Fruit fly (Drosophila melanogaster) whole organism, embryonic: ENCODE data around the gene sdk.

Source experiments
- B-H2 ChIP-seq: fragments of 200-800 bp; sonication (Bioruptor generic); optimal IDR thresholded peaks from 2 replicates; lab custom pipeline; 2018; ENCODE audit warnings: missing biosample characterization, mild to moderate bottlenecking, missing genetic modification characterization
- CG10209 ChIP-seq: fragments of 200-800 bp; sonication (Bioruptor generic); optimal IDR thresholded peaks from 3 replicates; lab custom pipeline; 2017; ENCODE audit warnings: missing biosample characterization, mild to moderate bottlenecking, missing genetic modification characterization, missing genetic modification reagents
- CG10565 ChIP-seq: fragments of 200-800 bp; sonication (Bioruptor generic); optimal IDR thresholded peaks from 3 replicates; lab custom pipeline; 2016; ENCODE audit warnings: missing biosample characterization, mild to moderate bottlenecking, missing genetic modification characterization
- CG11560 ChIP-seq: fragments of 200-800 bp; sonication (Bioruptor generic); IDR thresholded peaks from 3 replicates; pipeline ENCODE4 v1.3.6; 2022; ENCODE audit warnings: missing biosample characterization, missing genetic modification characterization
- CG12071 ChIP-seq: fragments of 200-800 bp; sonication (Bioruptor generic); optimal IDR thresholded peaks from 3 replicates; lab custom pipeline; 2018; ENCODE audit warnings: missing biosample characterization, mild to moderate bottlenecking, missing genetic modification characterization
- CG13894 ChIP-seq: fragments of 200-800 bp; sonication (Bioruptor generic); optimal IDR thresholded peaks from 3 replicates; lab custom pipeline; 2018; ENCODE audit warnings: missing biosample characterization, mild to moderate bottlenecking, missing genetic modification characterization, moderate library complexity
- CG14441 ChIP-seq: fragments of 200-800 bp; sonication (Bioruptor generic); IDR thresholded peaks from 2 replicates; pipeline ENCODE4 v1.3.6; 2022; ENCODE audit warnings: missing biosample characterization, missing genetic modification characterization
- CG14710 ChIP-seq: fragments of 200-800 bp; sonication (Bioruptor generic); optimal IDR thresholded peaks from 3 replicates; lab custom pipeline; 2019; ENCODE audit warnings: missing biosample characterization, mild to moderate bottlenecking, missing genetic modification characterization, moderate library complexity
- CG17829 ChIP-seq: fragments of 200-800 bp; optimal IDR thresholded peaks from 2 replicates; lab custom pipeline; 2019; ENCODE audit warnings: missing biosample characterization, mild to moderate bottlenecking, missing genetic modification characterization, moderate library complexity
- CG17912 ChIP-seq: fragments of 200-800 bp; sonication (Bioruptor generic); optimal IDR thresholded peaks from 2 replicates; lab custom pipeline; 2018; ENCODE audit warnings: missing biosample characterization, mild to moderate bottlenecking, missing genetic modification characterization
- CG18764 ChIP-seq: fragments of 200-800 bp; sonication (Bioruptor generic); optimal IDR thresholded peaks from 3 replicates; lab custom pipeline; 2016; ENCODE audit warnings: missing biosample characterization, missing genetic modification characterization
- CG2199 ChIP-seq: fragments of 200-800 bp; sonication (Bioruptor generic); IDR thresholded peaks from 3 replicates; pipeline ENCODE4 v1.3.6; 2022; ENCODE audit warnings: missing biosample characterization, missing genetic modification characterization
- CG2712 ChIP-seq: fragments of 200-800 bp; optimal IDR thresholded peaks from 3 replicates; lab custom pipeline; 2019; ENCODE audit warnings: missing biosample characterization, mild to moderate bottlenecking, missing genetic modification characterization, moderate library complexity
- CG31365 ChIP-seq: fragments of 200-800 bp; sonication (Bioruptor generic); optimal IDR thresholded peaks from 2 replicates; lab custom pipeline; 2018; ENCODE audit warnings: missing biosample characterization, mild to moderate bottlenecking, missing genetic modification characterization
- CG31388 ChIP-seq: fragments of 200-800 bp; sonication (Bioruptor generic); optimal IDR thresholded peaks from 2 replicates; lab custom pipeline; 2016; ENCODE audit warnings: missing biosample characterization, missing genetic modification characterization
- CG32767 ChIP-seq: fragments of 200-800 bp; sonication (Bioruptor generic); IDR thresholded peaks from 2 replicates; pipeline ENCODE4 v1.3.6; 2022; ENCODE audit warnings: missing biosample characterization, missing genetic modification characterization
- CG3407 ChIP-seq: fragments of 200-800 bp; sonication (Bioruptor generic); optimal IDR thresholded peaks from 2 replicates; lab custom pipeline; 2018; ENCODE audit warnings: missing biosample characterization, mild to moderate bottlenecking, missing genetic modification characterization
- CG34376 ChIP-seq: fragments of 200-800 bp; sonication (Bioruptor generic); optimal IDR thresholded peaks from 2 replicates; lab custom pipeline; 2018; ENCODE audit warnings: missing biosample characterization, mild to moderate bottlenecking, missing genetic modification characterization
- CG3995 ChIP-seq: fragments of 200-800 bp; sonication (Bioruptor generic); optimal IDR thresholded peaks from 3 replicates; lab custom pipeline; 2016; ENCODE audit warnings: missing biosample characterization, missing genetic modification characterization
- CG4707 ChIP-seq: fragments of 200-800 bp; sonication (Bioruptor generic); optimal IDR thresholded peaks from 2 replicates; lab custom pipeline; 2018; ENCODE audit warnings: missing biosample characterization, mild to moderate bottlenecking, missing genetic modification characterization, moderate library complexity
- CG4854 ChIP-seq: fragments of 200-800 bp; sonication (Bioruptor generic); optimal IDR thresholded peaks from 2 replicates; lab custom pipeline; 2016; ENCODE audit warnings: missing biosample characterization, missing genetic modification characterization, inconsistent platforms
- CG6854 ChIP-seq: fragments of 200-800 bp; sonication (Bioruptor generic); optimal IDR thresholded peaks from 3 replicates; lab custom pipeline; 2017; ENCODE audit warnings: missing biosample characterization, mild to moderate bottlenecking, missing genetic modification characterization
- CG8281 ChIP-seq: fragments of 200-800 bp; sonication (Bioruptor generic); optimal IDR thresholded peaks from 2 replicates; lab custom pipeline; 2018; ENCODE audit warnings: missing biosample characterization, mild to moderate bottlenecking, missing genetic modification characterization, moderate library complexity
- Dek ChIP-seq: fragments of 200-800 bp; sonication (Bioruptor generic); optimal IDR thresholded peaks from 3 replicates; lab custom pipeline; 2019; ENCODE audit warnings: missing biosample characterization, mild to moderate bottlenecking, missing genetic modification characterization, moderate library complexity
- Dp ChIP-seq: fragments of 200-800 bp; sonication (Bioruptor generic); optimal IDR thresholded peaks from 2 replicates; lab custom pipeline; 2018; ENCODE audit warnings: missing biosample characterization, mild to moderate bottlenecking, missing genetic modification characterization, moderate library complexity
- ERR ChIP-seq: fragments of 200-800 bp; sonication (Bioruptor generic); optimal IDR thresholded peaks from 2 replicates; lab custom pipeline; 2016; ENCODE audit warnings: missing biosample characterization, missing genetic modification characterization
- Fer1 ChIP-seq: fragments of 200-800 bp; sonication (Bioruptor generic); optimal IDR thresholded peaks from 2 replicates; lab custom pipeline; 2017; ENCODE audit warnings: missing biosample characterization, mild to moderate bottlenecking, missing genetic modification characterization
- Fer3 ChIP-seq: fragments of 200-800 bp; sonication (Bioruptor generic); optimal IDR thresholded peaks from 2 replicates; lab custom pipeline; 2018; ENCODE audit warnings: missing biosample characterization, mild to moderate bottlenecking, missing genetic modification characterization, moderate library complexity
- GATAe ChIP-seq: fragments of 200-800 bp; sonication (Bioruptor generic); conservative IDR thresholded peaks from 2 replicates; pipeline ENCODE4 v1.3.6; 2022; ENCODE audit warnings: missing biosample characterization, missing genetic modification characterization
- Hand ChIP-seq: fragments of 200-800 bp; sonication (Bioruptor generic); optimal IDR thresholded peaks from 2 replicates; lab custom pipeline; 2017; ENCODE audit warnings: mild to moderate bottlenecking, missing biosample characterization, missing genetic modification reagents, missing genetic modification characterization
- Mes4 ChIP-seq: fragments of 200-800 bp; sonication (Bioruptor generic); optimal IDR thresholded peaks from 2 replicates; lab custom pipeline; 2016; ENCODE audit warnings: missing biosample characterization, missing genetic modification characterization
- Xbp1 ChIP-seq: fragments of 200-800 bp; sonication (Bioruptor generic); optimal IDR thresholded peaks from 3 replicates; lab custom pipeline; 2016; ENCODE audit warnings: missing biosample characterization, mild to moderate bottlenecking, missing genetic modification characterization
- al ChIP-seq: fragments of 200-800 bp; sonication (Bioruptor generic); IDR thresholded peaks from 2 replicates; pipeline ENCODE4 v1.3.6; 2022; ENCODE audit warnings: missing biosample characterization, missing genetic modification characterization
- chm ChIP-seq: fragments of 200-800 bp; sonication (Bioruptor generic); IDR thresholded peaks from 2 replicates; pipeline ENCODE4 v1.3.6; 2022; ENCODE audit warnings: missing biosample characterization, missing genetic modification characterization
- dysf ChIP-seq: fragments of 200-800 bp; sonication (Bioruptor generic); IDR thresholded peaks from 3 replicates; pipeline ENCODE4 v1.3.6; 2022; ENCODE audit warnings: missing biosample characterization, missing genetic modification characterization
- hbn ChIP-seq: fragments of 200-800 bp; sonication (Bioruptor generic); IDR thresholded peaks from 2 replicates; pipeline ENCODE4 v1.3.6; 2022; ENCODE audit warnings: missing biosample characterization, missing genetic modification characterization; ENCODE audit not compliant: partially characterized antibody
- kay ChIP-seq: fragments of 200-800 bp; sonication (Bioruptor generic); optimal IDR thresholded peaks from 2 replicates; lab custom pipeline; 2016; ENCODE audit warnings: missing biosample characterization, missing genetic modification characterization
- onecut ChIP-seq: fragments of 200-800 bp; sonication (Bioruptor generic); IDR thresholded peaks from 2 replicates; pipeline ENCODE4 v1.3.6; 2022; ENCODE audit warnings: missing biosample characterization, missing genetic modification characterization
- pfk ChIP-seq: fragments of 200-800 bp; sonication (Bioruptor generic); optimal IDR thresholded peaks from 2 replicates; lab custom pipeline; 2018; ENCODE audit warnings: missing biosample characterization, mild to moderate bottlenecking, missing genetic modification characterization, moderate library complexity
- pnt ChIP-seq: fragments of 200-800 bp; sonication (Bioruptor generic); optimal IDR thresholded peaks from 3 replicates; lab custom pipeline; 2016; ENCODE audit warnings: missing biosample characterization, missing genetic modification characterization
- ranshi ChIP-seq: fragments of 200-800 bp; sonication (Bioruptor generic); IDR thresholded peaks from 2 replicates; pipeline ENCODE4 v1.3.6; 2022; ENCODE audit warnings: missing biosample characterization, missing genetic modification characterization
- run ChIP-seq: fragments of 200-800 bp; sonication (Bioruptor generic); optimal IDR thresholded peaks from 3 replicates; lab custom pipeline; 2018; ENCODE audit warnings: missing biosample characterization, mild to moderate bottlenecking, missing genetic modification characterization
- sc ChIP-seq, 3 experiments: fragments of >200 bp in 2 of 3; fragments of 200-800 bp in 1 of 3; sonication (Bioruptor generic) in 1 of 3; optimal IDR thresholded peaks; 2 replicates in 2 of 3; 3 replicates in 1 of 3; lab custom pipeline; 2017; ENCODE audit warnings: mild to moderate bottlenecking in 1 of 3, missing biosample characterization in 1 of 3, missing genetic modification characterization in 1 of 3, missing genetic modification reagents in 1 of 3
- scrt ChIP-seq: fragments of 200-800 bp; sonication (Bioruptor generic); optimal IDR thresholded peaks from 2 replicates; lab custom pipeline; 2018; ENCODE audit warnings: missing biosample characterization, mild to moderate bottlenecking, missing genetic modification characterization, moderate library complexity
- sens ChIP-seq: fragments of 200-800 bp; sonication (Bioruptor generic); peaks from one replicate; lab custom pipeline; 2016; ENCODE audit warnings: missing biosample characterization, missing genetic modification characterization
- slbo ChIP-seq: fragments of 200-800 bp; sonication (Bioruptor generic); IDR thresholded peaks from 2 replicates; pipeline ENCODE4 v1.3.6; 2022; ENCODE audit warnings: missing biosample characterization, missing genetic modification characterization
- sob ChIP-seq: fragments of 200-800 bp; sonication (Bioruptor generic); IDR thresholded peaks from 2 replicates; pipeline ENCODE4 v1.3.6; 2022; ENCODE audit warnings: missing biosample characterization, missing genetic modification characterization
- trem ChIP-seq: fragments of 200-800 bp; optimal IDR thresholded peaks from 3 replicates; lab custom pipeline; 2019; ENCODE audit warnings: missing biosample characterization, mild to moderate bottlenecking, missing genetic modification characterization, moderate library complexity

Gene sdk

dm6 chrX:779344-779743, 92.7 kb downstream of the sdk start (continued):
- TF ChIP-seq sob (GFP tag; lab: Robert Waterston, UW) (no peak), trem (tag; lab: Kevin White, UChicago) (no peak), CG10209 (GFP tag; lab: Kevin White, UChicago) (no peak), CG34376 (no peak), CG2199 (GFP tag; lab: Robert Waterston, UW) (no peak), B-H2 (GFP tag; lab: Kevin White, UChicago) (no peak), pnt (no peak), CG6854 (GFP tag; lab: Kevin White, UChicago) (no peak), slbo (GFP tag; lab: Robert Waterston, UW) (no peak), CG4707 (no peak), sens (peak; percentile 39), al (no peak), onecut (no peak), CG17912 (no peak), ERR (GFP tag; lab: Kevin White, UChicago) (no peak), kay (GFP tag; lab: Kevin White, UChicago) (no peak), CG17829 (tag; lab: Kevin White, UChicago) (no peak), CG11560 (no peak), CG13894 (tag; lab: Kevin White, UChicago) (no peak), Dp (no peak), CG3407 (no peak), hbn (no peak), dysf (peak; percentile 23; the same call in 1 of the 3 replicates), CG14441 (GFP tag; lab: Robert Waterston, UW) (no peak), Mes4 (GFP tag; lab: Kevin White, UChicago) (no peak), CG31365 (tag; lab: Kevin White, UChicago) (no peak), CG10565 (GFP tag; lab: Kevin White, UChicago) (no peak), pfk (GFP tag; lab: Kevin White, UChicago) (no peak), CG12071 (GFP tag; lab: Kevin White, UChicago) (no peak), Hand (GFP tag; lab: Kevin White, UChicago) (no peak), run (tag; lab: Kevin White, UChicago) (no peak), scrt (GFP tag; lab: Kevin White, UChicago) (no peak), Dek (tag; lab: Kevin White, UChicago) (no peak), CG8281 (tag; lab: Kevin White, UChicago) (no peak), CG4854 (GFP tag; lab: Kevin White, UChicago) (no peak), CG32767 (GFP tag; lab: Robert Waterston, UW) (no peak), Fer1 (GFP tag; lab: Kevin White, UChicago) (peak; percentile 22), CG3995 (GFP tag; lab: Kevin White, UChicago) (no peak), sc (optimal IDR thresholded peaks at IDR 0.05; lab: Kevin White, UChicago) (no peak), sc (GFP tag; optimal IDR thresholded peaks at IDR 0.05; lab: Kevin White, UChicago) (no peak), CG18764 (no peak), CG2712 (tag; lab: Kevin White, UChicago) (peak; percentile 35), chm (GFP tag; lab: Robert Waterston, UW) (no peak), CG31388 (no peak), Xbp1 (GFP tag; lab: Kevin White, UChicago) (no peak), Fer3 (tag; lab: Kevin White, UChicago) (no peak), CG14710 (no peak), ranshi (no peak), GATAe (GFP tag; lab: Robert Waterston, UW) (no peak)
- TF ChIP-seq, all 482 proteins: peak for 64
